Fruit fly (Drosophila melanogaster) whole organism, wandering third instar larva: ENCODE measurements around the gene Notum.

Experiments used
- Abd-B ChIP-seq: fragments of >200 bp; optimal IDR thresholded peaks from 2 replicates; lab custom pipeline; 2017; ENCODE audit warnings: missing biosample characterization, missing genetic modification characterization
- CG32264 ChIP-seq: fragments of 200-800 bp; sonication (Bioruptor generic); optimal IDR thresholded peaks from 2 replicates; lab custom pipeline; 2016; ENCODE audit warnings: missing biosample characterization, missing genetic modification characterization
- CG9705 ChIP-seq: fragments of 200-800 bp; sonication (Bioruptor generic); optimal IDR thresholded peaks from 2 replicates; lab custom pipeline; 2018; ENCODE audit warnings: missing biosample characterization, mild to moderate bottlenecking, missing genetic modification characterization
- CrebA ChIP-seq: fragments of 200-800 bp; sonication (Bioruptor generic); optimal IDR thresholded peaks from 2 replicates; lab custom pipeline; 2016; ENCODE audit warnings: missing biosample characterization, mild to moderate bottlenecking, missing genetic modification characterization, borderline replicate concordance
- Dfd ChIP-seq: fragments of >200 bp; optimal IDR thresholded peaks from 2 replicates; lab custom pipeline; 2017; ENCODE audit warnings: missing biosample characterization, missing genetic modification characterization
- Dif ChIP-seq: fragments of 200-275, 200-300 bp; sonication (Bioruptor generic); optimal IDR thresholded peaks from 2 replicates; lab custom pipeline; 2018; ENCODE audit warnings: missing biosample characterization, missing genetic modification characterization; ENCODE audit not compliant: partially characterized antibody
- GATAd ChIP-seq: sonication (Bioruptor generic); optimal IDR thresholded peaks from 2 replicates; lab custom pipeline; 2016; ENCODE audit warnings: missing biosample characterization, missing genetic modification characterization
- HLH106 ChIP-seq: fragments of 200-800 bp; optimal IDR thresholded peaks from 3 replicates; lab custom pipeline; 2019; ENCODE audit warnings: missing biosample characterization, mild to moderate bottlenecking, missing genetic modification characterization, moderate library complexity
- Hnf4 ChIP-seq: fragments of 200-800 bp; sonication (Bioruptor generic); optimal IDR thresholded peaks from 2 replicates; lab custom pipeline; 2016; ENCODE audit warnings: missing biosample characterization, mild to moderate bottlenecking, missing genetic modification characterization
- Hr78 ChIP-seq: fragments of >200 bp; optimal IDR thresholded peaks from 2 replicates; lab custom pipeline; 2017; ENCODE audit warnings: missing biosample characterization, missing genetic modification characterization
- Hr83 ChIP-seq: fragments of 200-300 bp; sonication (Bioruptor generic); optimal IDR thresholded peaks from 2 replicates; lab custom pipeline; 2016; ENCODE audit warnings: missing biosample characterization, mild to moderate bottlenecking, missing genetic modification characterization, moderate library complexity; ENCODE audit not compliant: poor library complexity, severe bottlenecking
- Jra ChIP-seq: sonication (Bioruptor generic); optimal IDR thresholded peaks from 2 replicates; lab custom pipeline; 2016; ENCODE audit warnings: missing biosample characterization, missing genetic modification characterization
- Mio ChIP-seq: sonication (Bioruptor generic); optimal IDR thresholded peaks from 2 replicates; lab custom pipeline; 2016; ENCODE audit warnings: missing biosample characterization, missing genetic modification characterization
- Myc ChIP-seq: fragments of >200 bp; optimal IDR thresholded peaks from 2 replicates; lab custom pipeline; 2017
- N ChIP-seq: fragments of >200 bp; optimal IDR thresholded peaks from 2 replicates; lab custom pipeline; 2018; ENCODE audit warnings: missing biosample characterization, missing external identifiers, missing genetic modification characterization
- OdsH ChIP-seq: fragments of 200-800 bp; sonication (Bioruptor generic); optimal IDR thresholded peaks from 2 replicates; lab custom pipeline; 2016; ENCODE audit warnings: missing biosample characterization, mild to moderate bottlenecking, missing genetic modification characterization
- Rel ChIP-seq, 2 experiments: fragments of 200-800 bp; sonication (Bioruptor generic) in 1 of 2; optimal IDR thresholded peaks; 2 replicates in 1 of 2; 3 replicates in 1 of 2; lab custom pipeline; 2016 to 2019; ENCODE audit warnings: mild to moderate bottlenecking in 2 of 2, missing biosample characterization in 2 of 2, missing genetic modification characterization in 2 of 2, moderate library complexity in 1 of 2
- Sp1 ChIP-seq: fragments of 200-800 bp; sonication (Bioruptor generic); optimal IDR thresholded peaks from 3 replicates; lab custom pipeline; 2019; ENCODE audit warnings: missing biosample characterization, mild to moderate bottlenecking, missing genetic modification characterization, moderate library complexity
- Vsx2 ChIP-seq: fragments of 200-300, 225-300 bp; sonication (Bioruptor generic); optimal IDR thresholded peaks from 2 replicates; lab custom pipeline; 2018; ENCODE audit warnings: missing biosample characterization, missing genetic modification characterization; ENCODE audit not compliant: partially characterized antibody
- br ChIP-seq: fragments of 200-800 bp; sonication (Bioruptor generic); optimal IDR thresholded peaks from 2 replicates; lab custom pipeline; 2016; ENCODE audit warnings: missing biosample characterization, missing genetic modification characterization
- brk ChIP-seq: fragments of 200-800 bp; sonication (Bioruptor generic); optimal IDR thresholded peaks from 2 replicates; lab custom pipeline; 2016; ENCODE audit warnings: missing biosample characterization, mild to moderate bottlenecking, missing genetic modification characterization
- dl ChIP-seq, 2 experiments: fragments of 175-275, 200-275 bp in 1 of 2; fragments of 200-275 bp in 1 of 2; sonication (Bioruptor generic); optimal IDR thresholded peaks; lab custom pipeline; 2018; ENCODE audit warnings: mild to moderate bottlenecking in 2 of 2, missing biosample characterization in 2 of 2, missing genetic modification characterization in 2 of 2, moderate library complexity in 2 of 2; ENCODE audit not compliant: partially characterized antibody in 2 of 2, insufficient read depth in 1 of 2
- dmrt93B ChIP-seq: fragments of 200-800 bp; sonication (Bioruptor generic); optimal IDR thresholded peaks from 2 replicates; lab custom pipeline; 2018; ENCODE audit warnings: missing biosample characterization, mild to moderate bottlenecking, missing genetic modification characterization
- dsf ChIP-seq: sonication (Bioruptor generic); optimal IDR thresholded peaks from 2 replicates; lab custom pipeline; 2016; ENCODE audit warnings: missing biosample characterization, missing genetic modification characterization, borderline replicate concordance
- ey ChIP-seq: fragments of 200-800 bp; sonication (Bioruptor generic); optimal IDR thresholded peaks from 2 replicates; lab custom pipeline; 2016; ENCODE audit warnings: missing biosample characterization, missing genetic modification characterization
- foxo ChIP-seq, 2 experiments: fragments of 200-800 bp; sonication (Bioruptor generic); optimal IDR thresholded peaks; 2 replicates in 1 of 2; 3 replicates in 1 of 2; lab custom pipeline; 2016 to 2017; ENCODE audit warnings: missing biosample characterization in 2 of 2, missing genetic modification characterization in 2 of 2
- fru ChIP-seq: fragments of 200-800 bp; sonication (Bioruptor generic); optimal IDR thresholded peaks from 3 replicates; lab custom pipeline; 2016; ENCODE audit warnings: missing biosample characterization, mild to moderate bottlenecking, missing genetic modification characterization
- h ChIP-seq: fragments of 200-800 bp; sonication (Bioruptor generic); optimal IDR thresholded peaks from 3 replicates; lab custom pipeline; 2016; ENCODE audit warnings: missing biosample characterization, mild to moderate bottlenecking, missing genetic modification characterization
- jim ChIP-seq: fragments of 175-275, 200-325 bp; sonication (Bioruptor generic); optimal IDR thresholded peaks from 2 replicates; lab custom pipeline; 2016; ENCODE audit warnings: missing biosample characterization, mild to moderate bottlenecking, missing genetic modification characterization
- lola ChIP-seq: fragments of >200 bp; optimal IDR thresholded peaks from 2 replicates; lab custom pipeline; 2017; ENCODE audit warnings: missing biosample characterization, missing genetic modification characterization
- pan ChIP-seq: fragments of >200 bp; optimal IDR thresholded peaks from 2 replicates; lab custom pipeline; 2017
- psq ChIP-seq: fragments of 200-800 bp; sonication (Bioruptor generic); optimal IDR thresholded peaks from 3 replicates; lab custom pipeline; 2017; ENCODE audit warnings: missing biosample characterization, mild to moderate bottlenecking, missing genetic modification characterization, moderate library complexity
- rgr ChIP-seq: fragments of 200-800 bp; sonication (Bioruptor generic); optimal IDR thresholded peaks from 3 replicates; lab custom pipeline; 2016; ENCODE audit warnings: missing biosample characterization, mild to moderate bottlenecking, missing genetic modification characterization
- sage ChIP-seq: fragments of 200-800 bp; sonication (Bioruptor generic); optimal IDR thresholded peaks from 2 replicates; lab custom pipeline; 2016; ENCODE audit warnings: missing biosample characterization, mild to moderate bottlenecking, missing genetic modification characterization
- sv ChIP-seq: fragments of 200-800 bp; sonication (Bioruptor generic); optimal IDR thresholded peaks from 3 replicates; lab custom pipeline; 2016; ENCODE audit warnings: missing biosample characterization, missing genetic modification characterization
- tai ChIP-seq: sonication (Bioruptor generic); optimal IDR thresholded peaks from 2 replicates; lab custom pipeline; 2016; ENCODE audit warnings: missing biosample characterization, missing genetic modification characterization
- usp ChIP-seq: fragments of >200 bp; optimal IDR thresholded peaks from 2 replicates; lab custom pipeline; 2017; ENCODE audit warnings: missing biosample characterization, missing genetic modification characterization
- woc ChIP-seq: sonication (Bioruptor generic); optimal IDR thresholded peaks from 2 replicates; lab custom pipeline; 2016; ENCODE audit warnings: missing biosample characterization, mild to moderate bottlenecking, missing genetic modification characterization

The Notum gene

dm6 chr3L:16037048-16037477 lies 13.8 kb downstream of the Notum start:
- no peak for TF ChIP-seq Rel (GFP tag; optimal IDR thresholded peaks at IDR 0.05; lab: Kevin White, UChicago)
- TF ChIP-seq Rel (tag; optimal IDR thresholded peaks at IDR 0.05; lab: Kevin White, UChicago), result peak; percentile 22
- TF ChIP-seq ey (GFP tag; lab: Kevin White, UChicago), result peak; percentile 54
- peak; percentile 31 for TF ChIP-seq dmrt93B (GFP tag; lab: Kevin White, UChicago)
- TF ChIP-seq dsf (GFP tag; lab: Kevin White, UChicago), result no peak
- TF ChIP-seq psq (GFP tag; lab: Kevin White, UChicago), result peak; percentile 21
- no peak for TF ChIP-seq CrebA (GFP tag; lab: Kevin White, UChicago)
- no peak for TF ChIP-seq Vsx2 (GFP tag; lab: Kevin White, UChicago)
- TF ChIP-seq fru, result peak; percentile 73
- no peak for TF ChIP-seq sage
- no peak for TF ChIP-seq jim (GFP tag; lab: Kevin White, UChicago)
- peak; percentile 63 for TF ChIP-seq HLH106
- no peak for TF ChIP-seq Hr78
- peak; percentile 52 for TF ChIP-seq Jra (GFP tag; lab: Kevin White, UChicago)
- TF ChIP-seq Myc (lab: Kevin White, UChicago), result no peak
- TF ChIP-seq sv (GFP tag; lab: Kevin White, UChicago), result peak; percentile 66
- TF ChIP-seq Hnf4, result peak; percentile 57
- no peak for TF ChIP-seq Abd-B (GFP tag; lab: Kevin White, UChicago)
- TF ChIP-seq CG9705 (GFP tag; lab: Kevin White, UChicago), result peak; percentile 4
- no peak for TF ChIP-seq N (GFP tag; lab: Kevin White, UChicago)
- no peak for TF ChIP-seq pan (lab: Kevin White, UChicago)
- TF ChIP-seq OdsH (GFP tag; lab: Kevin White, UChicago), result peak; percentile 51
- TF ChIP-seq Hr83 (GFP tag; lab: Kevin White, UChicago), result peak; percentile 46
- no peak for TF ChIP-seq usp
- TF ChIP-seq Dfd (GFP tag; lab: Kevin White, UChicago), result no peak
- TF ChIP-seq Dif, result no peak
- TF ChIP-seq Sp1 (GFP tag; lab: Kevin White, UChicago), result peak; percentile 47
- TF ChIP-seq woc, result peak; percentile 39
- TF ChIP-seq CG32264, result peak; percentile 31
- no peak for TF ChIP-seq Mio (GFP tag; lab: Kevin White, UChicago)
- TF ChIP-seq br (GFP tag; lab: Kevin White, UChicago), result peak; percentile 55
- TF ChIP-seq foxo (GFP tag; optimal IDR thresholded peaks at IDR 0.05; lab: Kevin White, UChicago), result peak in 1 of 2 experiments; percentile 75
- TF ChIP-seq dl (GFP tag; optimal IDR thresholded peaks at IDR 0.05; lab: Kevin White, UChicago; ENCODE audit: insufficient read depth in 1 of 2, partially characterized antibody in 2 of 2), result no peak
- TF ChIP-seq brk (GFP tag; lab: Kevin White, UChicago), result peak; percentile 66
- peak; percentile 70 for TF ChIP-seq h (GFP tag; lab: Kevin White, UChicago)
- TF ChIP-seq rgr, result peak; percentile 76
- no peak for TF ChIP-seq GATAd (GFP tag; lab: Kevin White, UChicago)
- TF ChIP-seq tai (GFP tag; lab: Kevin White, UChicago), result peak; percentile 18
- TF ChIP-seq lola (GFP tag; lab: Kevin White, UChicago), result no peak

dm6 chr3L:16037690-16038332 lies 14.5 kb downstream of the Notum start:
- TF ChIP-seq lola (GFP tag; lab: Kevin White, UChicago) (no peak), pan (lab: Kevin White, UChicago) (no peak), h (GFP tag; lab: Kevin White, UChicago) (peak; percentile 64), Abd-B (GFP tag; lab: Kevin White, UChicago) (no peak), usp (no peak), dmrt93B (GFP tag; lab: Kevin White, UChicago) (no peak), woc (peak; percentile 13), Hr83 (GFP tag; lab: Kevin White, UChicago) (no peak), Vsx2 (GFP tag; lab: Kevin White, UChicago) (no peak), CG9705 (GFP tag; lab: Kevin White, UChicago) (no peak), GATAd (GFP tag; lab: Kevin White, UChicago) (no peak), HLH106 (peak; percentile 52), foxo (GFP tag; optimal IDR thresholded peaks at IDR 0.05; lab: Kevin White, UChicago) (peak in 1 of 2 experiments; percentile 72), sage (no peak), CrebA (GFP tag; lab: Kevin White, UChicago) (peak; percentile 5), Sp1 (GFP tag; lab: Kevin White, UChicago) (peak; percentile 49), Myc (lab: Kevin White, UChicago) (no peak), Dfd (GFP tag; lab: Kevin White, UChicago) (no peak), dl (GFP tag; optimal IDR thresholded peaks at IDR 0.05; lab: Kevin White, UChicago; ENCODE audit: insufficient read depth in 1 of 2, partially characterized antibody in 2 of 2) (peak in 1 of 2 experiments; percentile 24), Rel (GFP tag; optimal IDR thresholded peaks at IDR 0.05; lab: Kevin White, UChicago) (peak; percentile 41), Rel (tag; optimal IDR thresholded peaks at IDR 0.05; lab: Kevin White, UChicago) (peak; percentile 38), rgr (peak; percentile 49), Hr78 (no peak), OdsH (GFP tag; lab: Kevin White, UChicago) (peak; percentile 47), CG32264 (no peak), brk (GFP tag; lab: Kevin White, UChicago) (peak; percentile 9), sv (GFP tag; lab: Kevin White, UChicago) (no peak), tai (GFP tag; lab: Kevin White, UChicago) (peak; percentile 5), fru (no peak), Jra (GFP tag; lab: Kevin White, UChicago) (peak; percentile 44), ey (GFP tag; lab: Kevin White, UChicago) (peak; percentile 57), br (GFP tag; lab: Kevin White, UChicago) (peak; percentile 46), jim (GFP tag; lab: Kevin White, UChicago) (no peak), Hnf4 (peak; percentile 29), psq (GFP tag; lab: Kevin White, UChicago) (peak; percentile 14), Mio (GFP tag; lab: Kevin White, UChicago) (no peak), Dif (no peak), N (GFP tag; lab: Kevin White, UChicago) (no peak), dsf (GFP tag; lab: Kevin White, UChicago) (no peak)
